Fruit fly (Drosophila melanogaster) whole organism, embryonic: ENCODE results near the gene Cog2.

Source experiments
- CG10959 ChIP-seq: fragments of 200-800 bp; sonication (Bioruptor generic); IDR thresholded peaks from 2 replicates; pipeline ENCODE4 v1.3.6; 2022; ENCODE audit warnings: missing biosample characterization, missing genetic modification characterization
- CG1529 ChIP-seq: fragments of 200-800 bp; sonication (Bioruptor generic); optimal IDR thresholded peaks from 3 replicates; lab custom pipeline; 2018; ENCODE audit warnings: missing biosample characterization, missing genetic modification characterization
- CG15696 ChIP-seq: fragments of 200-800 bp; sonication (Bioruptor generic); optimal IDR thresholded peaks from 2 replicates; lab custom pipeline; 2019; ENCODE audit warnings: missing biosample characterization, mild to moderate bottlenecking, missing genetic modification characterization, moderate library complexity
- Dref ChIP-seq: fragments of 200-800 bp; sonication (Bioruptor generic); IDR thresholded peaks from 2 replicates; pipeline ENCODE4 v1.3.6; 2022; ENCODE audit warnings: missing biosample characterization, missing genetic modification characterization
- HLH54F ChIP-seq: fragments of 200-800 bp; sonication (Bioruptor generic); optimal IDR thresholded peaks from 3 replicates; lab custom pipeline; 2016; ENCODE audit warnings: missing biosample characterization, missing genetic modification characterization

- TF ChIP-seq CG1529 (GFP tag; lab: Kevin White, UChicago), result no peak
- TF ChIP-seq Dref, result no peak
- no peak for TF ChIP-seq HLH54F (GFP tag; lab: Kevin White, UChicago)
- TF ChIP-seq CG15696, result no peak
- TF ChIP-seq CG10959 (GFP tag; lab: Robert Waterston, UW), result no peak
Measured at dm6 chr3R:15313836-15314235, 47.6 kb downstream of the Cog2 start.
